Worm (Caenorhabditis elegans) whole organism, late embryonic: ENCODE data around the gene srbc-40.
A peak's percentile ranks its signal among the peaks of the same experiment; 100 is the strongest.

Experiments used
- C08G9.2 ChIP-seq: sonication (generic microtip); optimal IDR thresholded peaks from 2 replicates; lab custom pipeline; 2016; ENCODE audit warnings: mild to moderate bottlenecking, missing genetic modification characterization, moderate library complexity, missing compliant biosample characterization
- C38D4.7 ChIP-seq: fragments of 200-800 bp; sonication (Bioruptor generic); optimal IDR thresholded peaks from 2 replicates; lab custom pipeline; 2018; ENCODE audit warnings: mild to moderate bottlenecking, missing genetic modification characterization, moderate library complexity, missing compliant biosample characterization
- F13H6.1 ChIP-seq: sonication (generic microtip); optimal IDR thresholded peaks from 2 replicates; lab custom pipeline; 2016; ENCODE audit warnings: missing genetic modification characterization, missing compliant biosample characterization
- K09A11.1 ChIP-seq: sonication (generic microtip); optimal IDR thresholded peaks from 2 replicates; lab custom pipeline; 2017; ENCODE audit warnings: antibody characterized with exemption, mild to moderate bottlenecking, missing genetic modification characterization, missing compliant biosample characterization; ENCODE audit not compliant: insufficient read depth
- T23F11.4 ChIP-seq: fragments of 200-800 bp; sonication (Bioruptor generic); optimal IDR thresholded peaks from 2 replicates; lab custom pipeline; 2018; ENCODE audit warnings: mild to moderate bottlenecking, missing genetic modification characterization, missing compliant biosample characterization
- ama-1 ChIP-seq: fragments of 150-350 bp; optimal IDR thresholded peaks from 2 replicates; lab custom pipeline; 2014
- ceh-19 ChIP-seq: fragments of 200-800 bp; sonication (Bioruptor generic); optimal IDR thresholded peaks from 2 replicates; lab custom pipeline; 2018; ENCODE audit warnings: mild to moderate bottlenecking, missing genetic modification characterization, missing compliant biosample characterization
- ceh-2 ChIP-seq: sonication (generic microtip); optimal IDR thresholded peaks from 2 replicates; lab custom pipeline; 2016; ENCODE audit warnings: missing genotype, missing genetic modification characterization, missing compliant biosample characterization
- ceh-45 ChIP-seq: fragments of 200-800 bp; sonication (Bioruptor generic); IDR thresholded peaks from 2 replicates; pipeline ENCODE4 v1.3.6; 2022; ENCODE audit warnings: missing genetic modification reagents, missing genetic modification characterization, missing compliant biosample characterization
- ceh-48 ChIP-seq: sonication (generic microtip); optimal IDR thresholded peaks from 2 replicates; lab custom pipeline; 2016; ENCODE audit warnings: missing genetic modification characterization, inconsistent platforms, missing compliant biosample characterization
- dmd-4 ChIP-seq: sonication (generic microtip); optimal IDR thresholded peaks from 2 replicates; lab custom pipeline; 2016; ENCODE audit warnings: borderline replicate concordance, missing genetic modification characterization, missing compliant biosample characterization
- elt-2 ChIP-seq: sonication (generic microtip); optimal IDR thresholded peaks from 2 replicates; lab custom pipeline; 2016; ENCODE audit warnings: missing genetic modification reagents, missing genetic modification characterization, missing compliant biosample characterization
- elt-4 ChIP-seq: sonication (generic microtip); optimal IDR thresholded peaks from 2 replicates; lab custom pipeline; 2016; ENCODE audit warnings: missing genetic modification characterization, missing compliant biosample characterization
- eyg-1 ChIP-seq: sonication (generic microtip); optimal IDR thresholded peaks from 2 replicates; lab custom pipeline; 2016; ENCODE audit warnings: missing genotype, missing genetic modification characterization, missing compliant biosample characterization
- fkh-10 ChIP-seq: fragments of 150-350 bp; optimal IDR thresholded peaks from 2 replicates; lab custom pipeline; 2014; ENCODE audit warnings: missing biosample characterization, missing genetic modification reagents, missing genetic modification characterization
- hlh-6 ChIP-seq: sonication (generic microtip); optimal IDR thresholded peaks from 2 replicates; lab custom pipeline; 2016; ENCODE audit warnings: missing genotype, missing genetic modification characterization, missing compliant biosample characterization
- hlh-8 ChIP-seq: sonication (generic microtip); optimal IDR thresholded peaks from 2 replicates; lab custom pipeline; 2016; ENCODE audit warnings: missing genotype, missing genetic modification characterization, missing compliant biosample characterization
- lim-6 ChIP-seq: sonication (generic microtip); optimal IDR thresholded peaks from 2 replicates; lab custom pipeline; 2016; ENCODE audit warnings: missing genetic modification characterization, missing compliant biosample characterization
- lin-11 ChIP-seq: fragments of 200-800 bp; sonication (Bioruptor generic); optimal IDR thresholded peaks from 2 replicates; lab custom pipeline; 2018; ENCODE audit warnings: mild to moderate bottlenecking, missing genetic modification characterization, missing compliant biosample characterization
- madf-2 ChIP-seq: sonication (generic microtip); optimal IDR thresholded peaks from 2 replicates; lab custom pipeline; 2017; ENCODE audit warnings: missing genetic modification characterization, missing compliant biosample characterization
- mec-3 ChIP-seq: sonication (generic microtip); optimal IDR thresholded peaks from 2 replicates; lab custom pipeline; 2016; ENCODE audit warnings: borderline replicate concordance, missing genetic modification characterization, missing compliant biosample characterization
- npax-4 ChIP-seq: sonication (generic microtip); optimal IDR thresholded peaks from 2 replicates; lab custom pipeline; 2016; ENCODE audit warnings: missing genetic modification characterization, missing compliant biosample characterization
- odd-2 ChIP-seq: sonication (generic microtip); optimal IDR thresholded peaks from 2 replicates; lab custom pipeline; 2017; ENCODE audit warnings: antibody characterized with exemption, mild to moderate bottlenecking, missing genetic modification characterization, missing compliant biosample characterization
- pag-3 ChIP-seq: sonication (generic microtip); optimal IDR thresholded peaks from 2 replicates; lab custom pipeline; 2016; ENCODE audit warnings: missing compliant biosample characterization, missing genetic modification characterization, borderline replicate concordance
- pat-9 ChIP-seq: fragments of 200-800 bp; sonication (Bioruptor generic); optimal IDR thresholded peaks from 2 replicates; lab custom pipeline; 2018; ENCODE audit warnings: mild to moderate bottlenecking, missing genetic modification characterization, moderate library complexity, missing compliant biosample characterization
- pax-1 ChIP-seq: fragments of 150-350 bp; optimal IDR thresholded peaks from 2 replicates; lab custom pipeline; 2014; ENCODE audit warnings: missing biosample characterization, missing genetic modification characterization
- pha-2 ChIP-seq: sonication (generic microtip); optimal IDR thresholded peaks from 2 replicates; lab custom pipeline; 2017; ENCODE audit warnings: mild to moderate bottlenecking, missing genetic modification characterization, missing compliant biosample characterization
- pqm-1 ChIP-seq: sonication (generic microtip); optimal IDR thresholded peaks from 2 replicates; lab custom pipeline; 2016; ENCODE audit warnings: missing genetic modification characterization, missing compliant biosample characterization
- pros-1 ChIP-seq: fragments of 150-350 bp; optimal IDR thresholded peaks from 2 replicates; lab custom pipeline; 2014; ENCODE audit warnings: missing biosample characterization, missing genetic modification reagents, missing genetic modification characterization
- ref-2 ChIP-seq: sonication (generic microtip); optimal IDR thresholded peaks from 2 replicates; lab custom pipeline; 2016; ENCODE audit warnings: missing genetic modification characterization, missing compliant biosample characterization
- rnt-1 ChIP-seq: sonication (generic microtip); optimal IDR thresholded peaks from 2 replicates; lab custom pipeline; 2016; ENCODE audit warnings: missing genetic modification characterization, missing compliant biosample characterization
- sdc-2 ChIP-seq: sonication (generic microtip); optimal IDR thresholded peaks from 2 replicates; lab custom pipeline; 2016; ENCODE audit warnings: missing genotype, missing genetic modification characterization, missing compliant biosample characterization
- sox-2 ChIP-seq: fragments of 200-800 bp; sonication (Bioruptor generic); IDR thresholded peaks from 2 replicates; pipeline ENCODE4 v1.3.6; 2022; ENCODE audit warnings: missing genetic modification reagents, missing genetic modification characterization, missing compliant biosample characterization
- syd-9 ChIP-seq: sonication (generic microtip); optimal IDR thresholded peaks from 2 replicates; lab custom pipeline; 2016; ENCODE audit warnings: mild to moderate bottlenecking, missing genetic modification characterization, moderate library complexity, missing compliant biosample characterization
- tbx-2 ChIP-seq: sonication (generic microtip); optimal IDR thresholded peaks from 2 replicates; lab custom pipeline; 2016; ENCODE audit warnings: missing genetic modification characterization, missing compliant biosample characterization
- tbx-7 ChIP-seq: sonication (generic microtip); optimal IDR thresholded peaks from 2 replicates; lab custom pipeline; 2016; ENCODE audit warnings: missing genotype, missing genetic modification characterization, missing compliant biosample characterization
- unc-3 ChIP-seq, 2 experiments: fragments of 200-800 bp in 1 of 2; sonication (Bioruptor generic) in 1 of 2; sonication (generic microtip) in 1 of 2; conservative IDR thresholded peaks in 1 of 2; optimal IDR thresholded peaks in 1 of 2; 2 replicates each; pipeline versions ENCODE4 v1.3.6 to Lab custom; 2016 to 2022; ENCODE audit warnings: missing compliant biosample characterization in 2 of 2, missing genetic modification characterization in 2 of 2, missing genetic modification reagents in 1 of 2
- unc-55 ChIP-seq: sonication (generic microtip); optimal IDR thresholded peaks from 2 replicates; lab custom pipeline; 2017; ENCODE audit warnings: missing biosample characterization, missing genetic modification reagents, missing genetic modification characterization
- unc-86 ChIP-seq: sonication (generic microtip); optimal IDR thresholded peaks from 2 replicates; lab custom pipeline; 2016; ENCODE audit warnings: missing genetic modification characterization, missing compliant biosample characterization
- zip-5 ChIP-seq: sonication (generic microtip); optimal IDR thresholded peaks from 2 replicates; lab custom pipeline; 2016; ENCODE audit warnings: missing genetic modification characterization, missing compliant biosample characterization
- ztf-16 ChIP-seq: sonication (generic microtip); optimal IDR thresholded peaks from 2 replicates; lab custom pipeline; 2017; ENCODE audit warnings: missing genetic modification characterization, missing compliant biosample characterization

srbc-40 gene

DNA sequence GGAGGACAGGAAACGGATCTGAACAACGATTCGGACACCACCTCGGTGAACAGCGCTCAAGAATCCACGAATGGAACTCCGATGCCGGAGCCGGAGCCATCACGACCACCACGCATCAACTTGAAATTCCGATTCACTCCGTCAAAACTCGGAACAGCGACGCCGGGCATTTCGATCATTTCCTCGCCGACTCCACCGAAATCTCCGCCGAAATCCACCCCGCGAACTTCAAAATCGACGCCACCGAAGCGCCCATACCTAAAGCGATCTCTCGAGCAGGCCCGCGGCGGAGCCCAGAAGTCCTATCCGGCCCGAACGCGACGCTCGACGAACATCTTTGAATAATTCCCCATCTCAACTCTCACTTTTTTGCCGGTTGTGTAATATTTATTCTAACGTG is 30.1 kb downstream of the srbc-40 start:
- TF ChIP-seq lim-6 (tag; lab: Kevin White, UChicago) = no peak
- no peak for TF ChIP-seq pat-9 (tag; lab: Kevin White, UChicago)
- TF ChIP-seq ceh-45 (GFP tag; lab: Robert Waterston, UW) = no peak
- no peak for TF ChIP-seq T23F11.4 (GFP tag; lab: Kevin White, UChicago)
- no peak for TF ChIP-seq sdc-2 (tag; lab: Kevin White, UChicago)
- no peak for TF ChIP-seq unc-86
- TF ChIP-seq pros-1 (tag; lab: Kevin White, UChicago) = no peak
- no peak for TF ChIP-seq ceh-48 (tag; lab: Kevin White, UChicago)
- TF ChIP-seq npax-4 = no peak

DNA sequence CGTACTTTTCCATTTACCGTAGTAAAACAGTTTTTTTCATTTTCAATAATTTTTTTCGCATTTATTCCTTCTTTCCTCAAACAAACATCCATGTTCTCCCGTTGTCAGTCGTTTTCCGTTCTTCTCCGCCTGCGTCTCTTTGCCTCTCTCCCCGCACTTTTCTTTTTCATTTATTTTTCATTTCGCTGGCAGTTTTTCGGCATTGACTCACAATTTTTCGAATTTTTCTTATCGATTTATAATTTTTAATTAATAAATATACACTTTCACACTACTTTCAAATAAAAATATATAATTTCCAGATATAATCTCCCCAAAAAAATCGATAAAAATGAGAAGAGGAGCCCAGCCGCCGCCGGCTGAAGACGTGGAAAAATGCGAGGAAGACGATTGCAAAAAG is 32.2 kb downstream of the srbc-40 start, which contains the start of gene H25P19.1:
Gene H25P19.1, plus strand, starts transcription at position 301 of the 400 bp plus-strand sequence.
- TF ChIP-seq pqm-1 (tag; lab: Kevin White, UChicago) = no peak
- peak; percentile 32 for TF ChIP-seq ceh-48 (tag; lab: Kevin White, UChicago)

DNA sequence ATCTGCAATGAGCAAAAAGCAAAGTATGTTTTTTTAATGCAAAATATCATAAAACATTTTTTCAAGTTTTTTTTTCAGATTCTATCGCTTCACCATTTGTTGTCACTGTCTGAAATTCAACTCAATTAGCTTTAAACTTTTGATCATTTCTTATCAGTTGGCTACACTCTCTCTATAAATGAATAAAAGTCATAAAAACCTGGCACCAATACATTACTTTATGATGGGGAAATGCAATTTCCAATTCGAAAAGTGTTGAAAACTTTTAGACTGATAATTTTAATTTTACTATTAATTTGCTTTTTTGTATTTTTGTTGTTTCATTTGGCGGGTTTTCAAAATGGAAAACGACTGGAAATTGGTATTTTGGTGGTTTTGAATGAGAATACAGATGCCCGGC is 35.8 kb downstream of the srbc-40 start, which contains the start of gene F31F4.1:
Gene F31F4.1, plus strand, starts transcription at position 203 of the 400 bp plus-strand sequence.
- TF ChIP-seq hlh-8 (tag; lab: Kevin White, UChicago) = no peak
- no peak for TF ChIP-seq mec-3
- no peak for TF ChIP-seq ref-2 (tag; lab: Kevin White, UChicago)
- TF ChIP-seq F13H6.1 (tag; lab: Kevin White, UChicago) = no peak
- TF ChIP-seq tbx-7 (tag; lab: Kevin White, UChicago) = no peak
- no peak for TF ChIP-seq unc-3 (GFP tag; conservative IDR thresholded peaks at IDR 0.05; lab: Robert Waterston, UW)
- no peak for TF ChIP-seq unc-3 (tag; optimal IDR thresholded peaks at IDR 0.05; lab: Kevin White, UChicago)
- TF ChIP-seq pqm-1 (tag; lab: Kevin White, UChicago) = no peak
- no peak for TF ChIP-seq K09A11.1 (tag; lab: Kevin White, UChicago)
- TF ChIP-seq syd-9 (tag; lab: Kevin White, UChicago) = no peak
- no peak for TF ChIP-seq T23F11.4 (GFP tag; lab: Kevin White, UChicago)
- no peak for TF ChIP-seq pha-2
- no peak for TF ChIP-seq unc-55
- TF ChIP-seq lin-11 (tag; lab: Kevin White, UChicago) = no peak
- no peak for TF ChIP-seq eyg-1 (tag; lab: Kevin White, UChicago)
- no peak for TF ChIP-seq C38D4.7 (GFP tag; lab: Kevin White, UChicago)
- TF ChIP-seq sdc-2 (tag; lab: Kevin White, UChicago) = no peak
- TF ChIP-seq ama-1 (lab: Kevin White, UChicago) = no peak
- no peak for TF ChIP-seq pat-9 (tag; lab: Kevin White, UChicago)
- TF ChIP-seq pag-3 (tag; lab: Kevin White, UChicago) = no peak
- TF ChIP-seq, all 69 proteins: peak for 0

DNA sequence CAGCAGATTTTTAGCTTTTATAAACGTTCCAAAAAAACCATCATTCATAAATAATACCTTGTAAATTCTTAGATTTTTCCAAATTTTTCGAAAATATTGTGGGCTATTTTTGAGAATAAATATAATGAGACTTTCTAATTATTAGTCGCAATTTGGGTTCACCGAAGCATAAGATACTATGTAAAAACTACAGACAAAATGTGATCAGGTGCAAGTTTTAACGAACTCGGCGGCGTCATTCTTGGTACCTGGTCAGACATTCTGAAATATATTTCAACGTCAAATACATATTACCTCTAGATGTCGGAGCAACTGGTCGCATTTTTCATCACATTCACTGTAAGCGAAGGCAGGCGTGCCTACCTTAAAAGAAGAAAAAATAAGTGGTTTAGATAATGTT is 37.6 kb downstream of the srbc-40 start, which contains the start of gene srx-23:
Gene srx-23, plus strand, starts transcription at position 301 of the 400 bp plus-strand sequence.
- TF ChIP-seq zip-5 (tag; lab: Kevin White, UChicago) (no peak), odd-2 (tag; lab: Kevin White, UChicago) (no peak), rnt-1 (tag; lab: Kevin White, UChicago) (no peak), elt-4 (no peak), pax-1 (no peak), hlh-8 (tag; lab: Kevin White, UChicago) (no peak), elt-2 (tag; lab: Kevin White, UChicago) (no peak), sox-2 (GFP tag; lab: Robert Waterston, UW) (no peak), tbx-2 (tag; lab: Kevin White, UChicago) (no peak), C08G9.2 (tag; lab: Kevin White, UChicago) (no peak), ztf-16 (tag; lab: Kevin White, UChicago) (no peak), ceh-19 (no peak), madf-2 (no peak), ceh-2 (no peak), dmd-4 (tag; lab: Kevin White, UChicago) (no peak), hlh-6 (tag; lab: Kevin White, UChicago) (no peak), npax-4 (no peak), fkh-10 (GFP tag; lab: Kevin White, UChicago) (no peak), F13H6.1 (tag; lab: Kevin White, UChicago) (no peak)
